Fruit fly (Drosophila melanogaster): ENCODE measurements around the gene Atg14.

dm6 chr3R:29146710-29147109 is 30.5 kb downstream of the Atg14 start, which contains the start of gene CG14511:
- TF ChIP-seq Clk (GFP tag; optimal IDR thresholded peaks at IDR 0.05) (no peak), CG7101 (tag; optimal IDR thresholded peaks at IDR 0.05) (no peak), ovo (GFP tag; optimal IDR thresholded peaks at IDR 0.05) (no peak)

Data from whole organism, adult.